Fruit fly (Drosophila melanogaster) whole organism, prepupa: Measurements from ENCODE around the gene Rok.

Experiments used
- CG11762 ChIP-seq: fragments of 200-800 bp; sonication (Bioruptor generic); optimal IDR thresholded peaks from 3 replicates; lab custom pipeline; 2016; ENCODE audit warnings: missing biosample characterization, missing genetic modification characterization; ENCODE audit not compliant: insufficient read depth
- CG6854 ChIP-seq: fragments of 200-800 bp; sonication (Bioruptor generic); optimal IDR thresholded peaks from 2 replicates; lab custom pipeline; 2017; ENCODE audit warnings: missing biosample characterization, mild to moderate bottlenecking, missing genetic modification characterization
- CG8119 ChIP-seq: fragments of 200-800 bp; sonication (Bioruptor generic); IDR thresholded peaks from 3 replicates; pipeline ENCODE4 v1.3.6; 2022; ENCODE audit warnings: missing biosample characterization, missing genetic modification characterization
- Eip93F ChIP-seq: fragments of 200-800 bp; sonication (Bioruptor generic); optimal IDR thresholded peaks from 2 replicates; lab custom pipeline; 2016; ENCODE audit warnings: missing biosample characterization, mild to moderate bottlenecking, missing genetic modification characterization
- Ets96B ChIP-seq: fragments of 200-800 bp; optimal IDR thresholded peaks from 2 replicates; lab custom pipeline; 2019; ENCODE audit warnings: missing biosample characterization, mild to moderate bottlenecking, missing genetic modification characterization, moderate library complexity

DNA sequence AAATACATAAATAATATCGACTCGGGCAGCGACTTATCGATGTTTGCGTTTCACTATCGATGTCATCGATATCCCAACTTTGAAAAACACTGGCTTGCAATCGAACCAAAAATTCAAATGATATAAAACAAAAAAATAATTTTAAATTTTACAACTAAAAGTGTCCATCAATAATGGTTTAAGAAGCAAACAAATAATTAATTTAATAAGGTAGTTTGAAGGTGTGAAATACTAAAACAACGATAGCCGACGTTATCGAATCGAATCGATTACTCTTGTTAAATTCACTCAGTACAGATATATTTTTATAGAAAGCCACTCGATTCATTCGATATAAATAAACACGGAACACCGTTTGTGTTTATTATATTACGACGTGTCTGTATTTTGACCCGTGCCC lies 43.8 kb downstream of the Rok start, which contains the start of the genes SMC3 and Ubc7:
- TF ChIP-seq CG8119 (no peak), CG6854 (GFP tag; lab: Kevin White, UChicago) (no peak), CG11762 (GFP tag; lab: Kevin White, UChicago) (no peak), Eip93F (GFP tag; lab: Kevin White, UChicago) (peak; percentile 33), Ets96B (tag; lab: Kevin White, UChicago) (no peak)
